Worm (Caenorhabditis elegans) whole organism, dauer: ENCODE results near the gene AH9.6.

Experiments used
- unc-62 ChIP-seq: sonication (generic microtip); optimal IDR thresholded peaks from 2 replicates; lab custom pipeline; 2017; ENCODE audit warnings: missing biosample characterization, missing genetic modification reagents, missing genetic modification characterization

Gene AH9.6

ce11 chrX:2267956-2268355, at the start of gene AH9.6:
Gene AH9.6 (minus strand): TSS chrX:2268138.
- no peak for TF ChIP-seq unc-62 (GFP tag; lab: Kevin White, UChicago)

ce11 chrX:2317480-2317879, 49.5 kb upstream of the AH9.6 start:
- TF ChIP-seq unc-62 (GFP tag; lab: Kevin White, UChicago) = no peak

- no peak for TF ChIP-seq unc-62 (GFP tag; lab: Kevin White, UChicago)
Measured at ce11 chrX:2316859-2317258, 48.9 kb upstream of the AH9.6 start.

- TF ChIP-seq unc-62 (GFP tag; lab: Kevin White, UChicago) = no peak
Measured at ce11 chrX:2316205-2316604, 48.3 kb upstream of the AH9.6 start.

ce11 chrX:2304496-2304895, 36.6 kb upstream of the AH9.6 start:
- no peak for TF ChIP-seq unc-62 (GFP tag; lab: Kevin White, UChicago)

ce11 chrX:2303253-2303652, 35.3 kb upstream of the AH9.6 start:
- TF ChIP-seq unc-62 (GFP tag; lab: Kevin White, UChicago) = no peak

ce11 chrX:2302782-2303181, 34.8 kb upstream of the AH9.6 start, which contains the start of gene hum-6:
Gene hum-6 (plus strand): TSS chrX:2303082.
- TF ChIP-seq unc-62 (GFP tag; lab: Kevin White, UChicago) = no peak

ce11 chrX:2301821-2302220, 33.9 kb upstream of the AH9.6 start:
- no peak for TF ChIP-seq unc-62 (GFP tag; lab: Kevin White, UChicago)

- no peak for TF ChIP-seq unc-62 (GFP tag; lab: Kevin White, UChicago)
Measured at ce11 chrX:2294198-2294800, 26.4 kb upstream of the AH9.6 start, which contains the start of gene T10H10.2. Gene T10H10.2 (plus strand): TSS chrX:2294750.

- no peak for TF ChIP-seq unc-62 (GFP tag; lab: Kevin White, UChicago)
Measured at ce11 chrX:2287977-2288387, 20.0 kb upstream of the AH9.6 start.

- no peak for TF ChIP-seq unc-62 (GFP tag; lab: Kevin White, UChicago)
Measured at ce11 chrX:2287092-2287491, 19.2 kb upstream of the AH9.6 start, which contains the start of gene sav-1. Gene sav-1 (minus strand): TSS chrX:2287192.

- TF ChIP-seq unc-62 (GFP tag; lab: Kevin White, UChicago) = no peak
Measured at ce11 chrX:2276000-2276399, 8.1 kb upstream of the AH9.6 start.

- TF ChIP-seq unc-62 (GFP tag; lab: Kevin White, UChicago) = no peak
Measured at ce11 chrX:2274237-2274636, 6.3 kb upstream of the AH9.6 start, which contains the start of gene AH9.4. Gene AH9.4 (minus strand): TSS chrX:2274337.

- no peak for TF ChIP-seq unc-62 (GFP tag; lab: Kevin White, UChicago)
Measured at ce11 chrX:2271429-2271828, 3.5 kb upstream of the AH9.6 start.

ce11 chrX:2266777-2267176, 1.2 kb downstream of the AH9.6 start:
- no peak for TF ChIP-seq unc-62 (GFP tag; lab: Kevin White, UChicago)

ce11 chrX:2266366-2266765, 1.6 kb downstream of the AH9.6 start:
- no peak for TF ChIP-seq unc-62 (GFP tag; lab: Kevin White, UChicago)

- TF ChIP-seq unc-62 (GFP tag; lab: Kevin White, UChicago) = no peak
Measured at ce11 chrX:2265069-2265468, 2.9 kb downstream of the AH9.6 start.
